Worm (Caenorhabditis elegans) whole organism, L4 larva: Measurements from ENCODE around the gene dop-5.
"Not testable (repeated sequence)": the region's sequence is repeated elsewhere in the genome, so short reads cannot be mapped to it uniquely, and the experiment has no call there.

Experiments used
- ama-1 ChIP-seq: fragments of 150-350 bp; optimal IDR thresholded peaks from 2 replicates; lab custom pipeline; 2014; ENCODE audit warnings: inconsistent platforms, mixed read lengths
- ceh-82 ChIP-seq: sonication (generic microtip); optimal IDR thresholded peaks from 2 replicates; lab custom pipeline; 2017; ENCODE audit warnings: missing biosample characterization, missing genetic modification characterization
- daf-8 ChIP-seq: fragments of 200-800 bp; sonication (Bioruptor generic); IDR thresholded peaks from 2 replicates; pipeline ENCODE4 v1.3.6; 2022; ENCODE audit warnings: missing genetic modification characterization, missing compliant biosample characterization
- egl-43 ChIP-seq: fragments of 200-800 bp; sonication (Bioruptor generic); IDR thresholded peaks from 2 replicates; pipeline ENCODE4 v1.3.6; 2022; ENCODE audit warnings: missing genetic modification reagents, missing genetic modification characterization, missing compliant biosample characterization
- nhr-28 ChIP-seq: fragments of 150-350 bp; optimal IDR thresholded peaks from 2 replicates; lab custom pipeline; 2014; ENCODE audit warnings: missing biosample characterization, missing genetic modification characterization
- zag-1 ChIP-seq: fragments of 150-350 bp; optimal IDR thresholded peaks from 2 replicates; lab custom pipeline; 2014; ENCODE audit warnings: missing biosample characterization, missing genetic modification characterization

ce11 chrV:11391033-11391432, 25.0 kb upstream of the dop-5 start:
- not testable (repeated sequence) for TF ChIP-seq ceh-82 (tag; lab: Kevin White, UChicago); nhr-28 (tag; lab: Kevin White, UChicago); egl-43; zag-1 (tag; lab: Kevin White, UChicago); ama-1; daf-8 (GFP tag; lab: Robert Waterston, UW)
